Worm (Caenorhabditis elegans): ENCODE data around the gene C33F10.11.

ce11 chrII:4806726-4807125, 27.9 kb downstream of the C33F10.11 start:
- no peak for TF ChIP-seq him-1 (tag; optimal IDR thresholded peaks at IDR 0.05)
- TF ChIP-seq dao-5 (tag; optimal IDR thresholded peaks at IDR 0.05), result no peak
- TF ChIP-seq W03F9.2 (tag; optimal IDR thresholded peaks at IDR 0.05), result no peak
